Worm (Caenorhabditis elegans) whole organism, late embryonic: ENCODE data around the gene ttr-43.

ENCODE experiments used
- K02D7.2 ChIP-seq: sonication (generic microtip); optimal IDR thresholded peaks from 2 replicates; lab custom pipeline; 2017; ENCODE audit warnings: mild to moderate bottlenecking, missing genetic modification characterization, missing compliant biosample characterization
- ama-1 ChIP-seq: fragments of 150-350 bp; optimal IDR thresholded peaks from 2 replicates; lab custom pipeline; 2014
- ceh-45 ChIP-seq: fragments of 200-800 bp; sonication (Bioruptor generic); IDR thresholded peaks from 2 replicates; pipeline ENCODE4 v1.3.6; 2022; ENCODE audit warnings: missing genetic modification reagents, missing genetic modification characterization, missing compliant biosample characterization
- elt-2 ChIP-seq: sonication (generic microtip); optimal IDR thresholded peaks from 2 replicates; lab custom pipeline; 2016; ENCODE audit warnings: missing genetic modification reagents, missing genetic modification characterization, missing compliant biosample characterization
- nfya-1 ChIP-seq: sonication (generic microtip); optimal IDR thresholded peaks from 2 replicates; lab custom pipeline; 2017; ENCODE audit warnings: missing genetic modification characterization, mild to moderate bottlenecking, missing compliant biosample characterization, antibody characterized with exemption, moderate library complexity
- pha-4 ChIP-seq: fragments of 150-350 bp; optimal IDR thresholded peaks from 2 replicates; lab custom pipeline; 2018; ENCODE audit warnings: missing biosample characterization, missing genetic modification reagents, missing genetic modification characterization
- pqm-1 ChIP-seq: sonication (generic microtip); optimal IDR thresholded peaks from 2 replicates; lab custom pipeline; 2016; ENCODE audit warnings: missing genetic modification characterization, missing compliant biosample characterization
- unc-55 ChIP-seq: sonication (generic microtip); optimal IDR thresholded peaks from 2 replicates; lab custom pipeline; 2017; ENCODE audit warnings: missing biosample characterization, missing genetic modification reagents, missing genetic modification characterization

DNA sequence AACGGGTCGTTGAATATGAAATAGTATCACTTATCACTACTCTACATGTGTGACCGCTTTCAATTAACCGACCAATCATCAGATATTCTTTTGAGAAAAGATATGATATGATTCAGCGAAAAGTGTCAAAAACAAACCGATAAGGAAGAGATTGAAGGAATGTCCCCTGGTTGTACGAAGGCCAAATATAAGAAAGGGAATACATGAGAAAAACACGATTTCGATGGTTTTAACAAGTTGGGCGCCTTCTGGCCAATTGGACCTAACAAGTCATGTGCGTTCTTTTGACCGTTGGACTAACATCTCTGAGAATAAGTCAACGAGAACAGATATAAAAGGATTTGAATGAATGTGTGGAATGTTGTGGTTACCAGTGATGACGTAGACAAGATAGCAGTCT is 34.6 kb downstream of the ttr-43 start:
- TF ChIP-seq unc-55 (GFP tag; lab: Kevin White, UChicago) (no peak), pqm-1 (no peak), pha-4 (tag; lab: Kevin White, UChicago) (no peak), K02D7.2 (no peak), elt-2 (tag; lab: Kevin White, UChicago) (no peak), ama-1 (lab: Kevin White, UChicago) (no peak), ceh-45 (GFP tag; lab: Robert Waterston, UW) (no peak), nfya-1 (no peak)
